Fruit fly (Drosophila melanogaster) whole organism, wandering third instar larva: ENCODE measurements around the gene Pgm1.

Source experiments
- GATAd ChIP-seq: sonication (Bioruptor generic); optimal IDR thresholded peaks from 2 replicates; lab custom pipeline; 2016; ENCODE audit warnings: missing biosample characterization, missing genetic modification characterization
- Myc ChIP-seq: fragments of >200 bp; optimal IDR thresholded peaks from 2 replicates; lab custom pipeline; 2017
- OdsH ChIP-seq: fragments of 200-800 bp; sonication (Bioruptor generic); optimal IDR thresholded peaks from 2 replicates; lab custom pipeline; 2016; ENCODE audit warnings: missing biosample characterization, mild to moderate bottlenecking, missing genetic modification characterization
- Sp1 ChIP-seq: fragments of 200-800 bp; sonication (Bioruptor generic); optimal IDR thresholded peaks from 3 replicates; lab custom pipeline; 2019; ENCODE audit warnings: missing biosample characterization, mild to moderate bottlenecking, missing genetic modification characterization, moderate library complexity
- jim ChIP-seq: fragments of 175-275, 200-325 bp; sonication (Bioruptor generic); optimal IDR thresholded peaks from 2 replicates; lab custom pipeline; 2016; ENCODE audit warnings: missing biosample characterization, mild to moderate bottlenecking, missing genetic modification characterization

DNA sequence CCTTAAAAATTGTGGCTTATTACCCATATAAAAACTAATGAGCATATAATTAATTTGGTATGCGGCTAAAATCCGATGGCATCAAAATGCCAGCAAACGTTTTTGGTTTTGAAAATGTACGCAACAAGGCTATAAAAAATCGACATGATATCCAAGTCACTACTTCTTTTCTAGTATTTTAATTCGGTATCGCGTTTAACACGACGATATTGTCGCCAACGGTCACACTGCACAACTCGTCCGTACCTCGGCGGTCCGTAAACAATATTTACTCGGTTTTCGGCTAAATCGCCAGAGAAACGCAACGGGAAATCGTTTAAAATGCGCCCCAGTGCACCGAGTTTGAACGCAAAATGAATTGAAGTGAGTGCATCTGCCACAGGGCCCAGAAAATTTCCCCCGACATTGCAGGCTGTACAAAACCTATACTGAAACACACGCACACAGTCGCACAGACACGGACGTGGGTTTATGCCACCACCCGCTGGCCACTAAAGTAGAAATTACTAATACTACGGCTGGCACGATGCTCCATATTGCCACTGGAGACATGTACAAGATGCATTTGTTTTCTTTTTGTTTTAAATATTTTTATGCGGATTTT is 15.2 kb downstream of the Pgm1 start, which contains the start of gene Taf4:
- TF ChIP-seq Sp1 (GFP tag; lab: Kevin White, UChicago) (no peak), OdsH (GFP tag; lab: Kevin White, UChicago) (no peak), Myc (lab: Kevin White, UChicago) (no peak), jim (GFP tag; lab: Kevin White, UChicago) (no peak), GATAd (no peak)
